Fruit fly (Drosophila melanogaster) whole organism, embryonic: ENCODE results near the gene Shc.

Experiments
- Antp ChIP-seq: fragments of 200-800 bp; sonication (Bioruptor generic); optimal IDR thresholded peaks from 3 replicates; lab custom pipeline; 2016; ENCODE audit warnings: missing biosample characterization, missing genetic modification characterization
- Awh ChIP-seq: fragments of 200-800 bp; sonication (Bioruptor generic); IDR thresholded peaks from 2 replicates; pipeline ENCODE4, ENCODE4 v1.3.6; 2022; ENCODE audit warnings: missing biosample characterization, missing genetic modification characterization
- B-H2 ChIP-seq: fragments of 200-800 bp; sonication (Bioruptor generic); optimal IDR thresholded peaks from 2 replicates; lab custom pipeline; 2018; ENCODE audit warnings: missing biosample characterization, mild to moderate bottlenecking, missing genetic modification characterization
- BEAF-32 ChIP-seq: fragments of 200-800 bp; sonication (Bioruptor generic); optimal IDR thresholded peaks from 3 replicates; lab custom pipeline; 2017; ENCODE audit warnings: missing biosample characterization, missing genetic modification characterization, mild to moderate bottlenecking, moderate library complexity, missing genetic modification reagents
- CG11085 ChIP-seq: fragments of 200-800 bp; sonication (Bioruptor generic); IDR thresholded peaks from 2 replicates; pipeline ENCODE4 v1.3.6; 2022; ENCODE audit warnings: missing biosample characterization, missing genetic modification characterization
- CG12236 ChIP-seq: fragments of 200-800 bp; sonication (Bioruptor generic); optimal IDR thresholded peaks from 2 replicates; lab custom pipeline; 2016; ENCODE audit warnings: missing biosample characterization, missing genetic modification characterization
- CG12769 ChIP-seq: fragments of 200-800 bp; sonication (Bioruptor generic); optimal IDR thresholded peaks from 2 replicates; lab custom pipeline; 2019; ENCODE audit warnings: missing biosample characterization, mild to moderate bottlenecking, missing genetic modification characterization, moderate library complexity
- CG14667 ChIP-seq: fragments of 200-800 bp; sonication (Bioruptor generic); IDR thresholded peaks from 2 replicates; pipeline ENCODE4 v1.3.6; 2022; ENCODE audit warnings: missing biosample characterization, missing genetic modification characterization
- CG14965 ChIP-seq: fragments of 200-800 bp; sonication (Bioruptor generic); optimal IDR thresholded peaks from 2 replicates; lab custom pipeline; 2016; ENCODE audit warnings: missing biosample characterization, missing genetic modification characterization, borderline replicate concordance
- CG16779 ChIP-seq: fragments of 200-800 bp; sonication (Bioruptor generic); IDR thresholded peaks from 2 replicates; pipeline ENCODE4 v1.3.6; 2022; ENCODE audit warnings: missing biosample characterization, missing genetic modification characterization
- CG16815 ChIP-seq: fragments of 200-800 bp; sonication (Bioruptor generic); optimal IDR thresholded peaks from 3 replicates; lab custom pipeline; 2017; ENCODE audit warnings: missing biosample characterization, mild to moderate bottlenecking, missing genetic modification characterization
- CG31365 ChIP-seq: fragments of 200-800 bp; sonication (Bioruptor generic); optimal IDR thresholded peaks from 2 replicates; lab custom pipeline; 2018; ENCODE audit warnings: missing biosample characterization, mild to moderate bottlenecking, missing genetic modification characterization
- CG43689 ChIP-seq: fragments of 200-800 bp; sonication (Bioruptor generic); IDR thresholded peaks from 2 replicates; pipeline ENCODE4 v1.3.6; 2022; ENCODE audit warnings: missing biosample characterization, missing genetic modification characterization
- CG4404 ChIP-seq: fragments of 200-800 bp; sonication (Bioruptor generic); IDR thresholded peaks from 2 replicates; pipeline ENCODE4 v1.3.6; 2022; ENCODE audit warnings: missing biosample characterization, missing genetic modification characterization
- CG4730 ChIP-seq: fragments of 200-800 bp; sonication (Bioruptor generic); IDR thresholded peaks from 2 replicates; pipeline ENCODE4 v1.3.6; 2022; ENCODE audit warnings: missing biosample characterization, missing genetic modification characterization
- CG6683 ChIP-seq: fragments of 200-800 bp; sonication (Bioruptor generic); optimal IDR thresholded peaks from 2 replicates; lab custom pipeline; 2017; ENCODE audit warnings: missing biosample characterization, mild to moderate bottlenecking, missing genetic modification characterization, missing genetic modification reagents
- CG8924 ChIP-seq: fragments of 200-800 bp; optimal IDR thresholded peaks from 3 replicates; lab custom pipeline; 2019; ENCODE audit warnings: missing biosample characterization, mild to moderate bottlenecking, missing genetic modification characterization, moderate library complexity
- CTCF ChIP-seq: fragments of 200-800 bp; sonication (Bioruptor generic); optimal IDR thresholded peaks from 2 replicates; lab custom pipeline; 2017; ENCODE audit warnings: missing biosample characterization, mild to moderate bottlenecking, missing genetic modification characterization, moderate library complexity
- Camta ChIP-seq: fragments of 200-800 bp; sonication (Bioruptor generic); optimal IDR thresholded peaks from 2 replicates; lab custom pipeline; 2016; ENCODE audit warnings: missing biosample characterization, missing genetic modification characterization
- Dll ChIP-seq: fragments of 200-800 bp; sonication (Bioruptor generic); IDR thresholded peaks from 4 replicates; pipeline ENCODE4 v1.3.6; 2022; ENCODE audit warnings: missing biosample characterization, missing genetic modification characterization; ENCODE audit not compliant: partially characterized antibody
- Doc2 ChIP-seq: fragments of 200-800 bp; sonication (Bioruptor generic); IDR thresholded peaks from 2 replicates; pipeline ENCODE4 v1.3.6; 2022; ENCODE audit warnings: missing biosample characterization, missing genetic modification characterization
- H15 ChIP-seq: fragments of 200-800 bp; sonication (Bioruptor generic); IDR thresholded peaks from 3 replicates; pipeline ENCODE4 v1.3.6; 2022; ENCODE audit warnings: missing biosample characterization, missing genetic modification characterization
- Hmx ChIP-seq: fragments of 200-800 bp; sonication (Bioruptor generic); optimal IDR thresholded peaks from 2 replicates; lab custom pipeline; 2016; ENCODE audit warnings: missing biosample characterization, missing genetic modification characterization
- Kr ChIP-seq: fragments of 200-800 bp; sonication (Bioruptor generic); optimal IDR thresholded peaks from 2 replicates; lab custom pipeline; 2017; ENCODE audit warnings: missing biosample characterization, mild to moderate bottlenecking, missing genetic modification characterization
- MBD-R2 ChIP-seq: fragments of 200-800 bp; sonication (Bioruptor generic); IDR thresholded peaks from 2 replicates; pipeline ENCODE4 v1.3.6; 2022; ENCODE audit warnings: missing biosample characterization, missing genetic modification characterization
- NFAT ChIP-seq: fragments of 200-800 bp; sonication (Bioruptor generic); IDR thresholded peaks from 2 replicates; pipeline ENCODE4 v1.3.6; 2022; ENCODE audit warnings: missing biosample characterization, missing genetic modification characterization
- Spps ChIP-seq: fragments of 200-800 bp; sonication (Bioruptor generic); optimal IDR thresholded peaks from 2 replicates; lab custom pipeline; 2018; ENCODE audit warnings: missing biosample characterization, mild to moderate bottlenecking, missing genetic modification characterization
- Sry-β ChIP-seq: fragments of 200-800 bp; sonication (Bioruptor generic); optimal IDR thresholded peaks from 2 replicates; lab custom pipeline; 2018; ENCODE audit warnings: missing biosample characterization, mild to moderate bottlenecking, missing genetic modification characterization, moderate library complexity
- al ChIP-seq: fragments of 200-800 bp; sonication (Bioruptor generic); IDR thresholded peaks from 2 replicates; pipeline ENCODE4 v1.3.6; 2022; ENCODE audit warnings: missing biosample characterization, missing genetic modification characterization
- ash1 ChIP-seq: fragments of 200-800 bp; sonication (Bioruptor generic); optimal IDR thresholded peaks from 2 replicates; lab custom pipeline; 2018; ENCODE audit warnings: missing biosample characterization, mild to moderate bottlenecking, missing genetic modification characterization
- bab2 ChIP-seq: fragments of 200-800 bp; sonication (Bioruptor generic); optimal IDR thresholded peaks from 2 replicates; lab custom pipeline; 2016; ENCODE audit warnings: missing biosample characterization, missing genetic modification characterization
- cad ChIP-seq: fragments of >200 bp; optimal IDR thresholded peaks from 2 replicates; lab custom pipeline; 2017; ENCODE audit warnings: missing biosample characterization, missing genetic modification characterization
- chif ChIP-seq, 2 experiments: fragments of 200-800 bp; sonication (Bioruptor generic); optimal IDR thresholded peaks; 3 replicates each; lab custom pipeline; 2016; ENCODE audit warnings: missing biosample characterization in 2 of 2, missing genetic modification characterization in 2 of 2
- en ChIP-seq: fragments of 200-800 bp; sonication (Bioruptor generic); optimal IDR thresholded peaks from 2 replicates; lab custom pipeline; 2016; ENCODE audit warnings: missing biosample characterization, missing genetic modification characterization
- gsb ChIP-seq: fragments of 200-800 bp; sonication (Bioruptor generic); IDR thresholded peaks from 2 replicates; pipeline ENCODE4 v1.3.6; 2022; ENCODE audit warnings: missing biosample characterization, missing genetic modification characterization
- gt ChIP-seq: fragments of 200-800 bp; sonication (Bioruptor generic); IDR thresholded peaks from 2 replicates; pipeline ENCODE4 v1.3.6; 2022; ENCODE audit warnings: missing biosample characterization, missing genetic modification characterization
- insv ChIP-seq, 2 experiments: fragments of 200-800 bp; sonication (Bioruptor generic); optimal IDR thresholded peaks; 3 replicates each; lab custom pipeline; 2016 to 2018; ENCODE audit warnings: missing biosample characterization in 2 of 2, missing genetic modification characterization in 2 of 2
- jigr1 ChIP-seq: fragments of 200-800 bp; sonication (Bioruptor generic); IDR thresholded peaks from 3 replicates; pipeline ENCODE4 v1.3.6; 2022; ENCODE audit warnings: missing biosample characterization, missing genetic modification characterization
- kah ChIP-seq: fragments of 200-800 bp; sonication (Bioruptor generic); optimal IDR thresholded peaks from 2 replicates; lab custom pipeline; 2018; ENCODE audit warnings: missing biosample characterization, mild to moderate bottlenecking, missing genetic modification characterization
- lilli ChIP-seq: fragments of 200-800 bp; sonication (Bioruptor generic); optimal IDR thresholded peaks from 3 replicates; lab custom pipeline; 2016; ENCODE audit warnings: missing biosample characterization, missing genetic modification characterization
- mirr ChIP-seq: fragments of 200-800 bp; sonication (Bioruptor generic); optimal IDR thresholded peaks from 3 replicates; lab custom pipeline; 2018; ENCODE audit warnings: missing biosample characterization, mild to moderate bottlenecking, missing genetic modification characterization
- nerfin-1 ChIP-seq: fragments of 200-800 bp; sonication (Bioruptor generic); optimal IDR thresholded peaks from 3 replicates; lab custom pipeline; 2019; ENCODE audit warnings: missing biosample characterization, mild to moderate bottlenecking, missing genetic modification characterization, moderate library complexity
- pzg ChIP-seq: fragments of 200-800 bp; sonication (Bioruptor generic); optimal IDR thresholded peaks from 3 replicates; lab custom pipeline; 2018; ENCODE audit warnings: missing biosample characterization, mild to moderate bottlenecking, missing genetic modification characterization, moderate library complexity
- rib ChIP-seq: fragments of 200-800 bp; sonication (Bioruptor generic); IDR thresholded peaks from 2 replicates; pipeline ENCODE4 v1.3.6; 2022; ENCODE audit warnings: missing biosample characterization, missing genetic modification characterization
- sd ChIP-seq: fragments of 200-800 bp; sonication (Bioruptor generic); optimal IDR thresholded peaks from 3 replicates; lab custom pipeline; 2018; ENCODE audit warnings: missing biosample characterization, mild to moderate bottlenecking, missing genetic modification characterization, moderate library complexity
- sisA ChIP-seq: fragments of 200-800 bp; sonication (Bioruptor generic); IDR thresholded peaks from 2 replicates; pipeline ENCODE4 v1.3.6; 2022; ENCODE audit warnings: missing biosample characterization, missing genetic modification characterization
- slbo ChIP-seq: fragments of 200-800 bp; sonication (Bioruptor generic); IDR thresholded peaks from 2 replicates; pipeline ENCODE4 v1.3.6; 2022; ENCODE audit warnings: missing biosample characterization, missing genetic modification characterization
- sna ChIP-seq: fragments of 200-800 bp; sonication (Bioruptor generic); IDR thresholded peaks from 2 replicates; pipeline ENCODE4 v1.3.6; 2022; ENCODE audit warnings: missing biosample characterization, missing genetic modification characterization; ENCODE audit not compliant: partially characterized antibody
- stc ChIP-seq: fragments of 200-800 bp; sonication (Bioruptor generic); IDR thresholded peaks from 2 replicates; pipeline ENCODE4 v1.3.6; 2022; ENCODE audit warnings: missing biosample characterization, missing genetic modification characterization
- trh ChIP-seq: fragments of 200-800 bp; sonication (Bioruptor generic); optimal IDR thresholded peaks from 2 replicates; lab custom pipeline; 2016; ENCODE audit warnings: missing biosample characterization, missing genetic modification characterization
- unpg ChIP-seq: fragments of 200-800 bp; sonication (Bioruptor generic); optimal IDR thresholded peaks from 3 replicates; lab custom pipeline; 2018; ENCODE audit warnings: missing biosample characterization, mild to moderate bottlenecking, missing genetic modification characterization, moderate library complexity
- zfh1 ChIP-seq: fragments of 200-800 bp; sonication (Bioruptor generic); IDR thresholded peaks from 3 replicates; pipeline ENCODE4 v1.3.6; 2022; ENCODE audit warnings: missing biosample characterization, missing genetic modification characterization

Shc gene

DNA sequence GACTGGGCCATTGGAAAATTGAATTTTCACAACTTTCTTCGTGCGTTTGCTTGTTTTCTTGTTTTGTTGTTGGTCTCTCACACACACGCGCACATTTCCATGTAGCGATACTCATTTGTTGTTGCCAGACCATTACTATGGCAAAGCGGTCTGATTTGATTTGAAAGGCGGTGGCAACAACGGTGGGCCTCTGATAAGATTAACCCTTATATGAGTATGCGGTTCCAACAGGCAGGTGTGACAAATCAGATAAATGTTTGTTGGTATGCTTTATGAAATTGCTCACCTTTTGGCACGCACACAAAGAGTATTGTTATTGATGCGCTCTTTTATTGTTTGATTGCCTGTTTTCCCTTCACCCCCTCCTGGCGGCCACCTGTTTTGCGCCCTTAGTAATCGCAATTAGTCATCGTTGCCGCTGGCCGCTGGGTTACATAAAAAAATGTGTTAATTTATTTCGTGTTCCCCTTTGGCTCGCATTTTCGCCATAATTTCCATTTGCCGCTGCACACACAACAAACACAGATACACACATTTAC lies 20.5 kb downstream of the Shc start (continued):
- TF ChIP-seq CG14965 (GFP tag; lab: Kevin White, UChicago) (no peak), gsb (GFP tag; lab: Robert Waterston, UW) (no peak), CTCF (no peak), cad (peak; percentile 23), bab2 (GFP tag; lab: Kevin White, UChicago) (no peak), slbo (GFP tag; lab: Robert Waterston, UW) (peak; percentile 38; the same call in 1 of the 2 replicates), mirr (GFP tag; lab: Kevin White, UChicago) (peak; percentile 89), Hmx (GFP tag; lab: Kevin White, UChicago) (no peak), Doc2 (GFP tag; lab: Robert Waterston, UW) (no peak), CG16779 (no peak), Antp (GFP tag; lab: Kevin White, UChicago) (no peak), lilli (GFP tag; lab: Kevin White, UChicago) (no peak), CG31365 (tag; lab: Kevin White, UChicago) (no peak), zfh1 (no peak), MBD-R2 (peak; percentile 7; the same call in 1 of the 2 replicates), CG6683 (no peak), chif (GFP tag; optimal IDR thresholded peaks at IDR 0.05; lab: Kevin White, UChicago) (no peak), CG43689 (no peak), Sry-β (no peak), CG8924 (tag; lab: Kevin White, UChicago) (peak; percentile 5), CG4404 (GFP tag; lab: Robert Waterston, UW) (no peak), Camta (GFP tag; lab: Kevin White, UChicago) (no peak), sd (tag; lab: Kevin White, UChicago) (peak; percentile 73), Dll (GFP tag; lab: Robert Waterston, UW) (no peak), trh (no peak), kah (GFP tag; lab: Kevin White, UChicago) (peak; percentile 38), CG11085 (GFP tag; lab: Robert Waterston, UW) (no peak), jigr1 (GFP tag; lab: Robert Waterston, UW) (no peak), gt (no peak), al (GFP tag; lab: Robert Waterston, UW) (no peak), sna (GFP tag; lab: Robert Waterston, UW) (0 out of 2 replicates have a peak, but pooled peaks have one; percentile 10), B-H2 (GFP tag; lab: Kevin White, UChicago) (no peak), H15 (no peak), unpg (no peak), Spps (tag; lab: Kevin White, UChicago) (no peak), sisA (GFP tag; lab: Robert Waterston, UW) (no peak), Kr (GFP tag; lab: Kevin White, UChicago) (peak; percentile 79), en (no peak), BEAF-32 (GFP tag; lab: Kevin White, UChicago) (no peak), CG16815 (GFP tag; lab: Kevin White, UChicago) (no peak), CG4730 (GFP tag; lab: Robert Waterston, UW) (no peak), NFAT (GFP tag; lab: Robert Waterston, UW) (no peak), CG14667 (GFP tag; lab: Robert Waterston, UW) (no peak), insv (GFP tag; optimal IDR thresholded peaks at IDR 0.05; lab: Kevin White, UChicago) (peak; percentile 97 to 100), rib (GFP tag; lab: Robert Waterston, UW) (peak; percentile 23; the same call in 1 of the 2 replicates), ash1 (GFP tag; lab: Kevin White, UChicago) (no peak), nerfin-1 (tag; lab: Kevin White, UChicago) (no peak), pzg (GFP tag; lab: Kevin White, UChicago) (no peak), CG12236 (no peak), CG12769 (tag; lab: Kevin White, UChicago) (no peak), stc (GFP tag; lab: Robert Waterston, UW) (no peak), Awh (GFP tag; lab: Robert Waterston, UW) (0 out of 2 replicates have a peak, but pooled peaks have one; percentile 33)
